Worm (Caenorhabditis elegans) whole organism, early embryonic: ENCODE data around the gene srx-42.

ENCODE experiments used
- B0310.2 ChIP-seq: sonication (generic microtip); optimal IDR thresholded peaks from 2 replicates; lab custom pipeline; 2016; ENCODE audit warnings: mild to moderate bottlenecking, missing genetic modification characterization, missing compliant biosample characterization
- F13C5.2 ChIP-seq: sonication (generic microtip); optimal IDR thresholded peaks from 2 replicates; lab custom pipeline; 2017; ENCODE audit warnings: mild to moderate bottlenecking, missing genetic modification characterization, inconsistent platforms, missing compliant biosample characterization
- aly-1 ChIP-seq: sonication (generic microtip); optimal IDR thresholded peaks from 2 replicates; lab custom pipeline; 2016; ENCODE audit warnings: missing genetic modification characterization, missing compliant biosample characterization
- ama-1 ChIP-seq: fragments of 150-350 bp; optimal IDR thresholded peaks from 2 replicates; lab custom pipeline; 2014
- ceh-13 ChIP-seq: fragments of 200-800 bp; sonication (Bioruptor generic); optimal IDR thresholded peaks from 2 replicates; lab custom pipeline; 2018; ENCODE audit warnings: mild to moderate bottlenecking, missing genetic modification characterization, missing compliant biosample characterization
- ceh-36 ChIP-seq: sonication (generic microtip); optimal IDR thresholded peaks from 2 replicates; lab custom pipeline; 2016; ENCODE audit warnings: missing genetic modification characterization, inconsistent platforms, missing compliant biosample characterization
- ets-7 ChIP-seq: sonication (generic microtip); optimal IDR thresholded peaks from 2 replicates; lab custom pipeline; 2016; ENCODE audit warnings: missing genotype, missing genetic modification characterization, missing compliant biosample characterization
- flt-1 ChIP-seq: fragments of 200-800 bp; sonication (Bioruptor generic); IDR thresholded peaks from 2 replicates; pipeline ENCODE4 v1.3.6; 2022; ENCODE audit warnings: missing genetic modification characterization, missing compliant biosample characterization
- hmbx-1 ChIP-seq: sonication (generic microtip); optimal IDR thresholded peaks from 2 replicates; lab custom pipeline; 2016; ENCODE audit warnings: mild to moderate bottlenecking, missing genetic modification characterization, missing compliant biosample characterization
- hmg-4 ChIP-seq: fragments of 200-800 bp; sonication (Bioruptor generic); optimal IDR thresholded peaks from 2 replicates; lab custom pipeline; 2018; ENCODE audit warnings: mild to moderate bottlenecking, missing genetic modification characterization, missing compliant biosample characterization
- hnd-1 ChIP-seq: sonication (generic microtip); optimal IDR thresholded peaks from 2 replicates; lab custom pipeline; 2016; ENCODE audit warnings: missing genetic modification characterization, missing compliant biosample characterization
- pes-1 ChIP-seq: fragments of 200-800 bp; sonication (Bioruptor generic); IDR thresholded peaks from 2 replicates; pipeline ENCODE4 v1.3.6; 2022; ENCODE audit warnings: missing genetic modification reagents, missing genetic modification characterization, missing compliant biosample characterization
- scrt-1 ChIP-seq: fragments of 200-800 bp; sonication (Bioruptor generic); IDR thresholded peaks from 2 replicates; pipeline ENCODE4 v1.3.6; 2022; ENCODE audit warnings: missing genetic modification characterization, missing compliant biosample characterization
- sea-1 ChIP-seq: fragments of 200-800 bp; sonication (Bioruptor generic); conservative IDR thresholded peaks from 2 replicates; pipeline ENCODE4 v1.3.6; 2022; ENCODE audit warnings: missing genetic modification characterization, missing compliant biosample characterization
- tbx-11 ChIP-seq: fragments of 200-800 bp; sonication (Bioruptor generic); IDR thresholded peaks from 2 replicates; pipeline ENCODE4 v1.3.6; 2022; ENCODE audit warnings: missing genetic modification characterization, missing compliant biosample characterization
- tbx-37 ChIP-seq: fragments of 200-800 bp; sonication (Bioruptor generic); conservative IDR thresholded peaks from 2 replicates; pipeline ENCODE4 v1.3.6; 2022; ENCODE audit warnings: missing genetic modification reagents, missing genetic modification characterization, missing compliant biosample characterization
- tra-4 ChIP-seq: sonication (generic microtip); optimal IDR thresholded peaks from 2 replicates; lab custom pipeline; 2017; ENCODE audit warnings: missing genetic modification characterization, missing compliant biosample characterization

srx-42 gene

ce11 chrV:13931952-13932351 lies 11.1 kb downstream of the srx-42 start:
- no peak for TF ChIP-seq hnd-1
- no peak for TF ChIP-seq flt-1 (GFP tag; lab: Robert Waterston, UW)
- TF ChIP-seq tbx-11 (GFP tag; lab: Robert Waterston, UW): no peak
- no peak for TF ChIP-seq sea-1 (GFP tag; lab: Robert Waterston, UW)
- TF ChIP-seq pes-1 (GFP tag; lab: Robert Waterston, UW): no peak
- no peak for TF ChIP-seq scrt-1 (GFP tag; lab: Robert Waterston, UW)
- TF ChIP-seq ama-1: no peak
- TF ChIP-seq tbx-37 (GFP tag; lab: Robert Waterston, UW): no peak
- no peak for TF ChIP-seq hmg-4 (GFP tag; lab: Kevin White, UChicago)
- TF ChIP-seq ceh-13 (GFP tag; lab: Kevin White, UChicago): no peak
- no peak for TF ChIP-seq tra-4 (tag; lab: Kevin White, UChicago)
- no peak for TF ChIP-seq ceh-36 (tag; lab: Kevin White, UChicago)
- no peak for TF ChIP-seq ets-7
- TF ChIP-seq B0310.2 (tag; lab: Kevin White, UChicago): no peak
- TF ChIP-seq aly-1 (tag; lab: Kevin White, UChicago): no peak
- TF ChIP-seq F13C5.2 (tag; lab: Kevin White, UChicago): no peak
- no peak for TF ChIP-seq hmbx-1 (tag; lab: Kevin White, UChicago)

ce11 chrV:13934545-13934944 lies 13.7 kb downstream of the srx-42 start, which contains the start of gene R10D12.1:
Gene R10D12.1 (minus strand): TSS chrV:13934645.
- TF ChIP-seq tbx-11 (GFP tag; lab: Robert Waterston, UW) (no peak), flt-1 (GFP tag; lab: Robert Waterston, UW) (no peak), sea-1 (GFP tag; lab: Robert Waterston, UW) (no peak), ceh-36 (tag; lab: Kevin White, UChicago) (no peak), pes-1 (GFP tag; lab: Robert Waterston, UW) (no peak), B0310.2 (tag; lab: Kevin White, UChicago) (no peak), ama-1 (no peak), scrt-1 (GFP tag; lab: Robert Waterston, UW) (no peak), hmg-4 (GFP tag; lab: Kevin White, UChicago) (no peak), tra-4 (tag; lab: Kevin White, UChicago) (no peak), aly-1 (tag; lab: Kevin White, UChicago) (no peak), ceh-13 (GFP tag; lab: Kevin White, UChicago) (no peak), tbx-37 (GFP tag; lab: Robert Waterston, UW) (no peak), hmbx-1 (tag; lab: Kevin White, UChicago) (no peak)

- TF ChIP-seq ceh-36 (tag; lab: Kevin White, UChicago) (no peak), hnd-1 (no peak), tbx-11 (GFP tag; lab: Robert Waterston, UW) (no peak), hmg-4 (GFP tag; lab: Kevin White, UChicago) (no peak), tbx-37 (GFP tag; lab: Robert Waterston, UW) (no peak), ets-7 (no peak), aly-1 (tag; lab: Kevin White, UChicago) (no peak), F13C5.2 (tag; lab: Kevin White, UChicago) (no peak), ama-1 (no peak), sea-1 (GFP tag; lab: Robert Waterston, UW) (no peak), pes-1 (GFP tag; lab: Robert Waterston, UW) (no peak)
Measured at ce11 chrV:13935423-13935822, 14.6 kb downstream of the srx-42 start.

- TF ChIP-seq ama-1 (no peak), aly-1 (tag; lab: Kevin White, UChicago) (no peak), tbx-37 (GFP tag; lab: Robert Waterston, UW) (no peak), ets-7 (no peak), F13C5.2 (tag; lab: Kevin White, UChicago) (no peak), tbx-11 (GFP tag; lab: Robert Waterston, UW) (no peak), ceh-13 (GFP tag; lab: Kevin White, UChicago) (no peak), tra-4 (tag; lab: Kevin White, UChicago) (no peak)
Measured at ce11 chrV:13936052-13936451, 15.2 kb downstream of the srx-42 start.

- no peak for TF ChIP-seq hmg-4 (GFP tag; lab: Kevin White, UChicago)
- TF ChIP-seq tbx-37 (GFP tag; lab: Robert Waterston, UW): no peak
- no peak for TF ChIP-seq ceh-36 (tag; lab: Kevin White, UChicago)
- no peak for TF ChIP-seq F13C5.2 (tag; lab: Kevin White, UChicago)
- no peak for TF ChIP-seq sea-1 (GFP tag; lab: Robert Waterston, UW)
- no peak for TF ChIP-seq ets-7
- no peak for TF ChIP-seq flt-1 (GFP tag; lab: Robert Waterston, UW)
- no peak for TF ChIP-seq tbx-11 (GFP tag; lab: Robert Waterston, UW)
- no peak for TF ChIP-seq pes-1 (GFP tag; lab: Robert Waterston, UW)
- TF ChIP-seq hmbx-1 (tag; lab: Kevin White, UChicago): no peak
- TF ChIP-seq tra-4 (tag; lab: Kevin White, UChicago): no peak
- TF ChIP-seq ama-1: no peak
- TF ChIP-seq B0310.2 (tag; lab: Kevin White, UChicago): no peak
Measured at ce11 chrV:13936850-13937249, 16.0 kb downstream of the srx-42 start, which contains the start of gene srw-145. Gene srw-145 (plus strand): TSS chrV:13937150.

- TF ChIP-seq pes-1 (GFP tag; lab: Robert Waterston, UW) (no peak), ets-7 (no peak), B0310.2 (tag; lab: Kevin White, UChicago) (no peak), flt-1 (GFP tag; lab: Robert Waterston, UW) (no peak), tbx-37 (GFP tag; lab: Robert Waterston, UW) (no peak), hmg-4 (GFP tag; lab: Kevin White, UChicago) (no peak), aly-1 (tag; lab: Kevin White, UChicago) (no peak), tra-4 (tag; lab: Kevin White, UChicago) (no peak), ceh-13 (GFP tag; lab: Kevin White, UChicago) (no peak), hnd-1 (no peak), ceh-36 (tag; lab: Kevin White, UChicago) (no peak), ama-1 (no peak), sea-1 (GFP tag; lab: Robert Waterston, UW) (no peak), scrt-1 (GFP tag; lab: Robert Waterston, UW) (no peak), hmbx-1 (tag; lab: Kevin White, UChicago) (no peak), tbx-11 (GFP tag; lab: Robert Waterston, UW) (no peak)
Measured at ce11 chrV:13942082-13942481, 21.3 kb downstream of the srx-42 start, which contains the start of gene dpr-1. Gene dpr-1 (minus strand): TSS chrV:13942182.
